Worm (Caenorhabditis elegans) whole organism, young adult: ENCODE data around the gene cyc-2.1.

Source experiments
- Y95B8A.8 ChIP-seq: fragments of 200-800 bp; sonication (Bioruptor generic); IDR thresholded peaks from 2 replicates; pipeline ENCODE4 v1.3.6; 2022; ENCODE audit warnings: missing genetic modification reagents, missing genetic modification characterization, missing compliant biosample characterization
- die-1 ChIP-seq: sonication (generic microtip); optimal IDR thresholded peaks from 2 replicates; lab custom pipeline; 2016; ENCODE audit warnings: missing genotype, mild to moderate bottlenecking, missing genetic modification characterization, missing compliant biosample characterization
- dpl-1 ChIP-seq: fragments of 150-350 bp; optimal IDR thresholded peaks from 2 replicates; lab custom pipeline; 2014; ENCODE audit warnings: missing biosample characterization, missing genetic modification reagents, missing genetic modification characterization
- egl-44 ChIP-seq: fragments of 200-800 bp; sonication (Bioruptor generic); IDR thresholded peaks from 2 replicates; pipeline ENCODE4 v1.3.6; 2022; ENCODE audit warnings: missing genetic modification reagents, missing genetic modification characterization, missing compliant biosample characterization
- ets-4 ChIP-seq: fragments of 200-800 bp; sonication (Bioruptor generic); optimal IDR thresholded peaks from 2 replicates; lab custom pipeline; 2018; ENCODE audit warnings: mild to moderate bottlenecking, missing genetic modification characterization, missing compliant biosample characterization
- gei-17 ChIP-seq: fragments of 200-800 bp; sonication (Bioruptor generic); optimal IDR thresholded peaks from 2 replicates; lab custom pipeline; 2018; ENCODE audit warnings: mild to moderate bottlenecking, missing genetic modification characterization, missing compliant biosample characterization
- nfya-2 ChIP-seq: fragments of 200-800 bp; sonication (Bioruptor generic); IDR thresholded peaks from 2 replicates; pipeline ENCODE4 v1.3.6; 2022; ENCODE audit warnings: missing genetic modification reagents, missing genetic modification characterization, missing compliant biosample characterization
- snpc-4 ChIP-seq, 5 experiments: fragments of 150-350 bp in 1 of 5; sonication (generic microtip) in 4 of 5; optimal IDR thresholded peaks; 2 replicates each; lab custom pipeline; 2014 to 2018; ENCODE audit warnings: missing genetic modification characterization in 5 of 5, missing biosample characterization in 3 of 5, antibody characterized with exemption in 2 of 5, mild to moderate bottlenecking in 2 of 5, missing compliant biosample characterization in 2 of 5, missing genotype in 2 of 5, moderate library complexity in 2 of 5, missing genetic modification reagents in 1 of 5
- tlf-1 ChIP-seq: fragments of 200-800 bp; sonication (Bioruptor generic); optimal IDR thresholded peaks from 2 replicates; lab custom pipeline; 2018; ENCODE audit warnings: mild to moderate bottlenecking, missing genetic modification characterization, missing compliant biosample characterization
- unc-62 ChIP-seq: fragments of 150-350 bp; optimal IDR thresholded peaks from 2 replicates; lab custom pipeline; 2014; ENCODE audit warnings: missing biosample characterization, missing genetic modification reagents, missing genetic modification characterization
- ztf-28 ChIP-seq: fragments of 200-800 bp; sonication (Bioruptor generic); IDR thresholded peaks from 2 replicates; pipeline ENCODE4 v1.3.6; 2022; ENCODE audit warnings: missing genetic modification reagents, missing genetic modification characterization, missing compliant biosample characterization

DNA sequence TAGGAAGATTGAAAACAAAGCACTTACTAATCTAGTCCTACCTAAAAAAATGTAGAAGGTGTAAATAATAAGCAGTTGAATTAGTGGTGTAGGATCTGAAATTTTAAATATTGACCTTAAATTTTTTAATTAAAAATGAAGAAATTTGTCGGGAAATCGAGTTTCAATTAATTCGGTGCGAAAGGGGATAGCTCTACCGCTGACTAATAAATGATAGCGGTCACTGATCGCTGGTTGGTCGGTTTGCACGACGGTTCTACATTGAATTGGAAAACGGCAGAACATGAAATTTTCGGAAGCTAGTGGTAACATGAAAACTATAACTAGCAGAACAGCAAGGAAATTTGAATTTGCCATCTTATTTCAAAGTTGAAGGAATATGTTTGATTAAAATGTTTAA, 31.3 kb upstream of the cyc-2.1 start, which contains the start of gene set-15:
- no peak for TF ChIP-seq die-1 (tag; lab: Kevin White, UChicago)
- TF ChIP-seq dpl-1 (GFP tag; lab: Kevin White, UChicago): no peak
- TF ChIP-seq tlf-1 (GFP tag; lab: Kevin White, UChicago): no peak
- no peak for TF ChIP-seq Y95B8A.8 (GFP tag; lab: Robert Waterston, UW)
- TF ChIP-seq unc-62 (GFP tag; lab: Kevin White, UChicago): no peak
- no peak for TF ChIP-seq gei-17 (GFP tag; lab: Kevin White, UChicago)
- TF ChIP-seq nfya-2: no peak
- TF ChIP-seq ets-4 (GFP tag; lab: Kevin White, UChicago): no peak
- TF ChIP-seq egl-44 (GFP tag; lab: Robert Waterston, UW): no peak
- no peak for TF ChIP-seq ztf-28 (GFP tag; lab: Robert Waterston, UW)
- no peak for TF ChIP-seq snpc-4 (GFP tag; optimal IDR thresholded peaks at IDR 0.05; lab: Kevin White, UChicago)
- TF ChIP-seq snpc-4 (tag; optimal IDR thresholded peaks at IDR 0.05; lab: Kevin White, UChicago): no peak
